Fruit fly (Drosophila melanogaster) whole organism, wandering third instar larva: ENCODE data around the gene CG1213.

Experiments
- Abd-B ChIP-seq: fragments of >200 bp; optimal IDR thresholded peaks from 2 replicates; lab custom pipeline; 2017; ENCODE audit warnings: missing biosample characterization, missing genetic modification characterization
- CG32264 ChIP-seq: fragments of 200-800 bp; sonication (Bioruptor generic); optimal IDR thresholded peaks from 2 replicates; lab custom pipeline; 2016; ENCODE audit warnings: missing biosample characterization, missing genetic modification characterization
- CG9705 ChIP-seq: fragments of 200-800 bp; sonication (Bioruptor generic); optimal IDR thresholded peaks from 2 replicates; lab custom pipeline; 2018; ENCODE audit warnings: missing biosample characterization, mild to moderate bottlenecking, missing genetic modification characterization
- CrebA ChIP-seq: fragments of 200-800 bp; sonication (Bioruptor generic); optimal IDR thresholded peaks from 2 replicates; lab custom pipeline; 2016; ENCODE audit warnings: missing biosample characterization, mild to moderate bottlenecking, missing genetic modification characterization, borderline replicate concordance
- Dfd ChIP-seq: fragments of >200 bp; optimal IDR thresholded peaks from 2 replicates; lab custom pipeline; 2017; ENCODE audit warnings: missing biosample characterization, missing genetic modification characterization
- Dif ChIP-seq: fragments of 200-275, 200-300 bp; sonication (Bioruptor generic); optimal IDR thresholded peaks from 2 replicates; lab custom pipeline; 2018; ENCODE audit warnings: missing biosample characterization, missing genetic modification characterization; ENCODE audit not compliant: partially characterized antibody
- GATAd ChIP-seq: sonication (Bioruptor generic); optimal IDR thresholded peaks from 2 replicates; lab custom pipeline; 2016; ENCODE audit warnings: missing biosample characterization, missing genetic modification characterization
- HLH106 ChIP-seq: fragments of 200-800 bp; optimal IDR thresholded peaks from 3 replicates; lab custom pipeline; 2019; ENCODE audit warnings: missing biosample characterization, mild to moderate bottlenecking, missing genetic modification characterization, moderate library complexity
- Hnf4 ChIP-seq: fragments of 200-800 bp; sonication (Bioruptor generic); optimal IDR thresholded peaks from 2 replicates; lab custom pipeline; 2016; ENCODE audit warnings: missing biosample characterization, mild to moderate bottlenecking, missing genetic modification characterization
- Hr78 ChIP-seq: fragments of >200 bp; optimal IDR thresholded peaks from 2 replicates; lab custom pipeline; 2017; ENCODE audit warnings: missing biosample characterization, missing genetic modification characterization
- Hr83 ChIP-seq: fragments of 200-300 bp; sonication (Bioruptor generic); optimal IDR thresholded peaks from 2 replicates; lab custom pipeline; 2016; ENCODE audit warnings: missing biosample characterization, mild to moderate bottlenecking, missing genetic modification characterization, moderate library complexity; ENCODE audit not compliant: poor library complexity, severe bottlenecking
- Jra ChIP-seq: sonication (Bioruptor generic); optimal IDR thresholded peaks from 2 replicates; lab custom pipeline; 2016; ENCODE audit warnings: missing biosample characterization, missing genetic modification characterization
- Mio ChIP-seq: sonication (Bioruptor generic); optimal IDR thresholded peaks from 2 replicates; lab custom pipeline; 2016; ENCODE audit warnings: missing biosample characterization, missing genetic modification characterization
- Myc ChIP-seq: fragments of >200 bp; optimal IDR thresholded peaks from 2 replicates; lab custom pipeline; 2017
- N ChIP-seq: fragments of >200 bp; optimal IDR thresholded peaks from 2 replicates; lab custom pipeline; 2018; ENCODE audit warnings: missing biosample characterization, missing external identifiers, missing genetic modification characterization
- OdsH ChIP-seq: fragments of 200-800 bp; sonication (Bioruptor generic); optimal IDR thresholded peaks from 2 replicates; lab custom pipeline; 2016; ENCODE audit warnings: missing biosample characterization, mild to moderate bottlenecking, missing genetic modification characterization
- Rel ChIP-seq, 2 experiments: fragments of 200-800 bp; sonication (Bioruptor generic) in 1 of 2; optimal IDR thresholded peaks; 2 replicates in 1 of 2; 3 replicates in 1 of 2; lab custom pipeline; 2016 to 2019; ENCODE audit warnings: mild to moderate bottlenecking in 2 of 2, missing biosample characterization in 2 of 2, missing genetic modification characterization in 2 of 2, moderate library complexity in 1 of 2
- Sp1 ChIP-seq: fragments of 200-800 bp; sonication (Bioruptor generic); optimal IDR thresholded peaks from 3 replicates; lab custom pipeline; 2019; ENCODE audit warnings: missing biosample characterization, mild to moderate bottlenecking, missing genetic modification characterization, moderate library complexity
- Vsx2 ChIP-seq: fragments of 200-300, 225-300 bp; sonication (Bioruptor generic); optimal IDR thresholded peaks from 2 replicates; lab custom pipeline; 2018; ENCODE audit warnings: missing biosample characterization, missing genetic modification characterization; ENCODE audit not compliant: partially characterized antibody
- br ChIP-seq: fragments of 200-800 bp; sonication (Bioruptor generic); optimal IDR thresholded peaks from 2 replicates; lab custom pipeline; 2016; ENCODE audit warnings: missing biosample characterization, missing genetic modification characterization
- brk ChIP-seq: fragments of 200-800 bp; sonication (Bioruptor generic); optimal IDR thresholded peaks from 2 replicates; lab custom pipeline; 2016; ENCODE audit warnings: missing biosample characterization, mild to moderate bottlenecking, missing genetic modification characterization
- dl ChIP-seq, 2 experiments: fragments of 175-275, 200-275 bp in 1 of 2; fragments of 200-275 bp in 1 of 2; sonication (Bioruptor generic); optimal IDR thresholded peaks; lab custom pipeline; 2018; ENCODE audit warnings: mild to moderate bottlenecking in 2 of 2, missing biosample characterization in 2 of 2, missing genetic modification characterization in 2 of 2, moderate library complexity in 2 of 2; ENCODE audit not compliant: partially characterized antibody in 2 of 2, insufficient read depth in 1 of 2
- dmrt93B ChIP-seq: fragments of 200-800 bp; sonication (Bioruptor generic); optimal IDR thresholded peaks from 2 replicates; lab custom pipeline; 2018; ENCODE audit warnings: missing biosample characterization, mild to moderate bottlenecking, missing genetic modification characterization
- dsf ChIP-seq: sonication (Bioruptor generic); optimal IDR thresholded peaks from 2 replicates; lab custom pipeline; 2016; ENCODE audit warnings: missing biosample characterization, missing genetic modification characterization, borderline replicate concordance
- ey ChIP-seq: fragments of 200-800 bp; sonication (Bioruptor generic); optimal IDR thresholded peaks from 2 replicates; lab custom pipeline; 2016; ENCODE audit warnings: missing biosample characterization, missing genetic modification characterization
- foxo ChIP-seq, 2 experiments: fragments of 200-800 bp; sonication (Bioruptor generic); optimal IDR thresholded peaks; 2 replicates in 1 of 2; 3 replicates in 1 of 2; lab custom pipeline; 2016 to 2017; ENCODE audit warnings: missing biosample characterization in 2 of 2, missing genetic modification characterization in 2 of 2
- fru ChIP-seq: fragments of 200-800 bp; sonication (Bioruptor generic); optimal IDR thresholded peaks from 3 replicates; lab custom pipeline; 2016; ENCODE audit warnings: missing biosample characterization, mild to moderate bottlenecking, missing genetic modification characterization
- h ChIP-seq: fragments of 200-800 bp; sonication (Bioruptor generic); optimal IDR thresholded peaks from 3 replicates; lab custom pipeline; 2016; ENCODE audit warnings: missing biosample characterization, mild to moderate bottlenecking, missing genetic modification characterization
- jim ChIP-seq: fragments of 175-275, 200-325 bp; sonication (Bioruptor generic); optimal IDR thresholded peaks from 2 replicates; lab custom pipeline; 2016; ENCODE audit warnings: missing biosample characterization, mild to moderate bottlenecking, missing genetic modification characterization
- lola ChIP-seq: fragments of >200 bp; optimal IDR thresholded peaks from 2 replicates; lab custom pipeline; 2017; ENCODE audit warnings: missing biosample characterization, missing genetic modification characterization
- pan ChIP-seq: fragments of >200 bp; optimal IDR thresholded peaks from 2 replicates; lab custom pipeline; 2017
- psq ChIP-seq: fragments of 200-800 bp; sonication (Bioruptor generic); optimal IDR thresholded peaks from 3 replicates; lab custom pipeline; 2017; ENCODE audit warnings: missing biosample characterization, mild to moderate bottlenecking, missing genetic modification characterization, moderate library complexity
- rgr ChIP-seq: fragments of 200-800 bp; sonication (Bioruptor generic); optimal IDR thresholded peaks from 3 replicates; lab custom pipeline; 2016; ENCODE audit warnings: missing biosample characterization, mild to moderate bottlenecking, missing genetic modification characterization
- sage ChIP-seq: fragments of 200-800 bp; sonication (Bioruptor generic); optimal IDR thresholded peaks from 2 replicates; lab custom pipeline; 2016; ENCODE audit warnings: missing biosample characterization, mild to moderate bottlenecking, missing genetic modification characterization
- sv ChIP-seq: fragments of 200-800 bp; sonication (Bioruptor generic); optimal IDR thresholded peaks from 3 replicates; lab custom pipeline; 2016; ENCODE audit warnings: missing biosample characterization, missing genetic modification characterization
- tai ChIP-seq: sonication (Bioruptor generic); optimal IDR thresholded peaks from 2 replicates; lab custom pipeline; 2016; ENCODE audit warnings: missing biosample characterization, missing genetic modification characterization
- usp ChIP-seq: fragments of >200 bp; optimal IDR thresholded peaks from 2 replicates; lab custom pipeline; 2017; ENCODE audit warnings: missing biosample characterization, missing genetic modification characterization
- woc ChIP-seq: sonication (Bioruptor generic); optimal IDR thresholded peaks from 2 replicates; lab custom pipeline; 2016; ENCODE audit warnings: missing biosample characterization, mild to moderate bottlenecking, missing genetic modification characterization

CG1213 gene

dm6 chr3R:5821243-5821642, 19.7 kb upstream of the CG1213 start, which contains the start of gene Hpr1:
Gene Hpr1 (minus strand): TSS chr3R:5821440.
- no peak for TF ChIP-seq sv (GFP tag; lab: Kevin White, UChicago)
- peak; percentile 33 for TF ChIP-seq sage (GFP tag; lab: Kevin White, UChicago)

dm6 chr3R:5821750-5822149, 19.2 kb upstream of the CG1213 start, which contains the start of gene CG46303:
Gene CG46303 (plus strand): TSS chr3R:5821972.
- TF ChIP-seq woc (GFP tag; lab: Kevin White, UChicago) = no peak
- TF ChIP-seq CrebA (GFP tag; lab: Kevin White, UChicago) = no peak
- peak; percentile 51 for TF ChIP-seq h (GFP tag; lab: Kevin White, UChicago)
- TF ChIP-seq Rel (GFP tag; optimal IDR thresholded peaks at IDR 0.05; lab: Kevin White, UChicago) = no peak
- TF ChIP-seq Rel (tag; optimal IDR thresholded peaks at IDR 0.05; lab: Kevin White, UChicago) = no peak

dm6 chr3R:5824456-5824855, 16.5 kb upstream of the CG1213 start, which contains the start of the genes Sec20 and dgrn:
Gene Sec20 (minus strand): TSS chr3R:5824532.
Gene dgrn (plus strand): TSS chr3R:5824615.
- TF ChIP-seq CG32264 = peak; percentile 21
- peak; percentile 92 for TF ChIP-seq brk (GFP tag; lab: Kevin White, UChicago)
- no peak for TF ChIP-seq dl (GFP tag; optimal IDR thresholded peaks at IDR 0.05; lab: Kevin White, UChicago; ENCODE audit: insufficient read depth in 1 of 2, partially characterized antibody in 2 of 2)
- TF ChIP-seq tai (GFP tag; lab: Kevin White, UChicago) = no peak
- TF ChIP-seq Dfd (GFP tag; lab: Kevin White, UChicago) = no peak
- TF ChIP-seq Sp1 (GFP tag; lab: Kevin White, UChicago) = peak; percentile 70
- TF ChIP-seq Myc (lab: Kevin White, UChicago) = peak; percentile 33
- TF ChIP-seq Mio (GFP tag; lab: Kevin White, UChicago) = no peak
- peak; percentile 50 for TF ChIP-seq ey (GFP tag; lab: Kevin White, UChicago)
- TF ChIP-seq sage (GFP tag; lab: Kevin White, UChicago) = peak; percentile 78
- peak; percentile 27 for TF ChIP-seq Hr83 (GFP tag; lab: Kevin White, UChicago)
- no peak for TF ChIP-seq Abd-B (GFP tag; lab: Kevin White, UChicago)
- TF ChIP-seq Hr78 (GFP tag; lab: Kevin White, UChicago) = no peak
- TF ChIP-seq Jra (GFP tag; lab: Kevin White, UChicago) = peak; percentile 86
- TF ChIP-seq CG9705 (GFP tag; lab: Kevin White, UChicago) = peak; percentile 48
- peak; percentile 77 for TF ChIP-seq OdsH
- TF ChIP-seq GATAd (GFP tag; lab: Kevin White, UChicago) = no peak
- peak; percentile 88 for TF ChIP-seq Hnf4 (GFP tag; lab: Kevin White, UChicago)
- TF ChIP-seq foxo (GFP tag; optimal IDR thresholded peaks at IDR 0.05; lab: Kevin White, UChicago) = peak in 1 of 2 experiments; percentile 79
- peak; percentile 76 for TF ChIP-seq woc (GFP tag; lab: Kevin White, UChicago)
- TF ChIP-seq pan = no peak
- no peak for TF ChIP-seq Vsx2 (GFP tag; lab: Kevin White, UChicago)
- no peak for TF ChIP-seq usp
- peak; percentile 68 for TF ChIP-seq psq (GFP tag; lab: Kevin White, UChicago)
- TF ChIP-seq HLH106 (tag; lab: Kevin White, UChicago) = peak; percentile 78
- TF ChIP-seq dsf (GFP tag; lab: Kevin White, UChicago) = peak; percentile 58
- TF ChIP-seq N (GFP tag; lab: Kevin White, UChicago) = no peak
- TF ChIP-seq jim = no peak
- TF ChIP-seq CrebA (GFP tag; lab: Kevin White, UChicago) = peak; percentile 46
- peak; percentile 83 for TF ChIP-seq h (GFP tag; lab: Kevin White, UChicago)
- peak; percentile 68 for TF ChIP-seq sv (GFP tag; lab: Kevin White, UChicago)
- TF ChIP-seq Dif (GFP tag; lab: Kevin White, UChicago) = no peak
- TF ChIP-seq br (GFP tag; lab: Kevin White, UChicago) = peak; percentile 70
- peak; percentile 45 for TF ChIP-seq dmrt93B
- no peak for TF ChIP-seq lola
- peak; percentile 82 for TF ChIP-seq rgr
- TF ChIP-seq Rel (GFP tag; optimal IDR thresholded peaks at IDR 0.05; lab: Kevin White, UChicago) = peak; percentile 25
- TF ChIP-seq Rel (tag; optimal IDR thresholded peaks at IDR 0.05; lab: Kevin White, UChicago) = peak; percentile 41
- TF ChIP-seq fru (GFP tag; lab: Kevin White, UChicago) = peak; percentile 67
